Worm (Caenorhabditis elegans): Measurements from ENCODE around the gene clh-1.

ce11 chrII:11830601-11831000 lies 25.7 kb downstream of the clh-1 start:
- TF ChIP-seq tab-1 (GFP tag; IDR thresholded peaks at IDR 0.05) (no peak), klf-2 (GFP tag; conservative IDR thresholded peaks at IDR 0.05) (no peak), ref-1 (GFP tag; conservative IDR thresholded peaks at IDR 0.05) (no peak), med-1 (GFP tag; optimal IDR thresholded peaks at IDR 0.05; ENCODE audit: insufficient read depth) (no peak), ztf-29 (GFP tag; IDR thresholded peaks at IDR 0.05) (no peak), flt-1 (GFP tag; IDR thresholded peaks at IDR 0.05) (no peak), cog-1 (tag; optimal IDR thresholded peaks at IDR 0.05) (no peak)

Measured in whole organism, midembryonic.